Worm (Caenorhabditis elegans) whole organism, L3 larva: ENCODE data around the gene tag-151.

Source experiments
- lin-39 ChIP-seq: fragments of 150-350 bp; optimal IDR thresholded peaks from 2 replicates; lab custom pipeline; 2018; ENCODE audit warnings: missing biosample characterization, missing genetic modification reagents, missing genetic modification characterization
- nhr-25 ChIP-seq: sonication (generic microtip); optimal IDR thresholded peaks from 2 replicates; lab custom pipeline; 2017; ENCODE audit warnings: missing biosample characterization, missing genetic modification characterization
- nhr-76 ChIP-seq: fragments of 150-350 bp; sonication (generic microtip); optimal IDR thresholded peaks from 5 replicates; lab custom pipeline; 2014; ENCODE audit warnings: missing biosample characterization, missing genetic modification characterization
- skn-1 ChIP-seq: fragments of 150-350 bp; optimal IDR thresholded peaks from 2 replicates; lab custom pipeline; 2014; ENCODE audit warnings: missing biosample characterization, missing genetic modification characterization
- zag-1 ChIP-seq: fragments of 150-350 bp; optimal IDR thresholded peaks from 2 replicates; lab custom pipeline; 2014; ENCODE audit warnings: missing biosample characterization, missing genetic modification characterization

DNA sequence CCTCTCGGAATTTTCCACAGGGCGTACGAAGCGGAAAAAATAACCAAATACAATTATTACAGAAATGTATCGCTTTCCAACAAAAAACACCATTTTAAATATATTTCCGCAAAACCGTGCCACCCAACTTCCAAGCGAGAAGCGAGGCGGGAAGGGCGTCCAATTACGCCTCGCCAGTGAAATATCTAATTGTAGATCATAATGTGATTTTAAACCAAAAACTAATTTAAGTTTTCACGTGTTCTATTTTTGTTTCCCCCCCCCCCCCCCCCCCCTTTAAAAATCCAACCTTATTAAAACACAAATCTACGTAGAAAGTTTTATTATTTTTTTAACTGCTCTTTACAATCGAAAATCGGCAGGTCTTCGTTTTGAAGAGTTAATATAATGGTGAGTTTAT is 20.6 kb upstream of the tag-151 start, which contains the start of gene F10G7.12:
- TF ChIP-seq nhr-76 (tag; lab: Kevin White, UChicago) (no peak), lin-39 (tag; lab: Kevin White, UChicago) (no peak), nhr-25 (tag; lab: Kevin White, UChicago) (no peak), zag-1 (tag; lab: Kevin White, UChicago) (no peak), skn-1 (tag; lab: Kevin White, UChicago) (no peak)
